Fruit fly (Drosophila melanogaster) whole organism, pupa: ENCODE results near the gene Dis3l2.

ENCODE experiments used
- CG10348 ChIP-seq: fragments of 200-800 bp; sonication (Bioruptor generic); IDR thresholded peaks from 2 replicates; pipeline ENCODE4 v1.3.6; 2022; ENCODE audit warnings: missing biosample characterization, missing genetic modification characterization
- CG12605 ChIP-seq: fragments of 200-800 bp; sonication (Bioruptor generic); IDR thresholded peaks from 2 replicates; pipeline ENCODE4 v1.3.6; 2022; ENCODE audit warnings: missing biosample characterization, missing genetic modification characterization
- CG13204 ChIP-seq: fragments of 200-800 bp; sonication (Bioruptor generic); optimal IDR thresholded peaks from 2 replicates; lab custom pipeline; 2018; ENCODE audit warnings: missing biosample characterization, mild to moderate bottlenecking, missing genetic modification characterization, moderate library complexity
- CG14655 ChIP-seq: fragments of 200-800 bp; sonication (Bioruptor generic); optimal IDR thresholded peaks from 3 replicates; lab custom pipeline; 2017; ENCODE audit warnings: mild to moderate bottlenecking, missing biosample characterization, missing genetic modification reagents, missing genetic modification characterization
- CG15710 ChIP-seq: fragments of 200-800 bp; sonication (Bioruptor generic); optimal IDR thresholded peaks from 2 replicates; lab custom pipeline; 2018; ENCODE audit warnings: missing biosample characterization, mild to moderate bottlenecking, missing genetic modification characterization, moderate library complexity
- CG17806 ChIP-seq: fragments of 200-800 bp; sonication (Bioruptor generic); optimal IDR thresholded peaks from 2 replicates; lab custom pipeline; 2018; ENCODE audit warnings: missing biosample characterization, mild to moderate bottlenecking, missing genetic modification characterization, moderate library complexity
- CG32121 ChIP-seq: fragments of 200-800 bp; sonication (Bioruptor generic); IDR thresholded peaks from 2 replicates; pipeline ENCODE4 v1.3.6; 2022; ENCODE audit warnings: missing biosample characterization, missing genetic modification characterization
- CG34367 ChIP-seq: fragments of 200-800 bp; sonication (Bioruptor generic); optimal IDR thresholded peaks from 2 replicates; lab custom pipeline; 2018; ENCODE audit warnings: missing biosample characterization, mild to moderate bottlenecking, missing genetic modification characterization
- CG4496 ChIP-seq: fragments of 200-800 bp; sonication (Bioruptor generic); IDR thresholded peaks from 3 replicates; pipeline ENCODE4 v1.3.6; 2022; ENCODE audit warnings: missing biosample characterization, missing genetic modification characterization
- CG8159 ChIP-seq: fragments of 200-800 bp; sonication (Bioruptor generic); optimal IDR thresholded peaks from 3 replicates; lab custom pipeline; 2018; ENCODE audit warnings: missing biosample characterization, mild to moderate bottlenecking, missing genetic modification characterization, moderate library complexity
- CG8301 ChIP-seq: fragments of 200-800 bp; sonication (Bioruptor generic); optimal IDR thresholded peaks from 2 replicates; lab custom pipeline; 2018; ENCODE audit warnings: missing biosample characterization, mild to moderate bottlenecking, missing genetic modification characterization
- CG9948 ChIP-seq: fragments of 200-800 bp; sonication (Bioruptor generic); optimal IDR thresholded peaks from 2 replicates; lab custom pipeline; 2018; ENCODE audit warnings: missing biosample characterization, mild to moderate bottlenecking, missing genetic modification characterization, moderate library complexity
- D1 ChIP-seq: fragments of 200-800 bp; sonication (Bioruptor generic); optimal IDR thresholded peaks from 2 replicates; lab custom pipeline; 2018; ENCODE audit warnings: missing biosample characterization, mild to moderate bottlenecking, missing genetic modification characterization, moderate library complexity
- EcR ChIP-seq: fragments of 200-800 bp; sonication (Bioruptor generic); optimal IDR thresholded peaks from 3 replicates; lab custom pipeline; 2019; ENCODE audit warnings: missing biosample characterization, missing genetic modification characterization, mild to moderate bottlenecking, moderate library complexity, missing genetic modification reagents
- Ets98B ChIP-seq: fragments of 200-800 bp; sonication (Bioruptor generic); IDR thresholded peaks from 2 replicates; pipeline ENCODE4 v1.3.6; 2022; ENCODE audit warnings: missing biosample characterization, missing genetic modification characterization
- Pif1A ChIP-seq: fragments of 200-800 bp; sonication (Bioruptor generic); optimal IDR thresholded peaks from 3 replicates; lab custom pipeline; 2016; ENCODE audit warnings: missing biosample characterization, missing genetic modification characterization
- Pif1B ChIP-seq: fragments of 200-800 bp; sonication (Bioruptor generic); optimal IDR thresholded peaks from 3 replicates; lab custom pipeline; 2016; ENCODE audit warnings: missing biosample characterization, missing genetic modification characterization
- Snoo ChIP-seq: fragments of 200-800 bp; sonication (Bioruptor generic); optimal IDR thresholded peaks from 3 replicates; lab custom pipeline; 2017; ENCODE audit warnings: missing biosample characterization, mild to moderate bottlenecking, missing genetic modification characterization, inconsistent platforms
- fd96Ca ChIP-seq: fragments of 200-800 bp; sonication (Bioruptor generic); IDR thresholded peaks from 3 replicates; pipeline ENCODE4 v1.3.6; 2022; ENCODE audit warnings: missing biosample characterization, missing genetic modification characterization
- gl ChIP-seq: fragments of 200-800 bp; sonication (Bioruptor generic); optimal IDR thresholded peaks from 2 replicates; lab custom pipeline; 2018; ENCODE audit warnings: missing biosample characterization, mild to moderate bottlenecking, missing genetic modification characterization
- rn ChIP-seq: fragments of 200-800 bp; sonication (Bioruptor generic); IDR thresholded peaks from 2 replicates; pipeline ENCODE4 v1.3.6; 2022; ENCODE audit warnings: missing biosample characterization, missing genetic modification characterization

Dis3l2 gene

DNA sequence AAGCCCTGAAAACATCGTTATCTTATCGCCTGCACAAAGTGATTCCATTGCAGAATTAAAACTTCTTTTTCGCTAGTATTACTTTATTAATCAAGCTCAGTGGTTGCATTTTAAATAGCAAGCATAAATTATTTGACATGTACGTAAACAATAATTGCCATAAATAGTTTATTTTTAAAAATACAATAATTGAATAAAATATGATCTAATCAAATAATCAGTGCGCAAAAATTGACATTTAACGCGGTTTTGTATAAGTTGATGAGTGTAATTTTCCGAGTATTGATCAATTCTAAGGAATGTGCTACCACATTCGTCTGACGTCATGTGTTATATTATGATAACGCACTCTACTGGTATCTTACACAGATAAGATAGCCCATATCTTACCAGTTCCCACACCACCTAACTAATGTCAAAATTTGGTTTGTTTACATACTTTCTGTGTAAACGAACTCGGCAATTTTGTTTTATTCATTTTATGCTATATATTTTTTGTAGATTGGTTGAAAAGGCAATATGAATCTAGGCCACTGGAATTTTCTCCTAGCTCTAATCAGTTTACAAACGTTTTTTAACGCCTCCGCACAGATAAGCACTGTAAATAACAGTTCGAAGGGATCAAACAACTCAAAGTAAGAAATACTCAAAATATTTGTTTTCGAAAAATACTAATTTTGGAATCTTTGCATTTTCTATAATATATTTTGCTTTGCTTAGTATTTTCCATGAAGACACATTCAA is 35.1 kb downstream of the Dis3l2 start, which contains the start of gene mthl14:
mthl14 (plus strand) TSS at position 10 of the 744 bp plus-strand sequence.
- TF ChIP-seq Pif1B: no peak
- TF ChIP-seq CG32121 (GFP tag; lab: Robert Waterston, UW): no peak
- TF ChIP-seq CG34367 (tag; lab: Kevin White, UChicago): no peak
- TF ChIP-seq rn (GFP tag; lab: Robert Waterston, UW): no peak
- no peak for TF ChIP-seq CG12605
- TF ChIP-seq EcR (GFP tag; lab: Kevin White, UChicago): no peak
- no peak for TF ChIP-seq CG15710 (tag; lab: Kevin White, UChicago)
- no peak for TF ChIP-seq D1 (tag; lab: Kevin White, UChicago)
- no peak for TF ChIP-seq Ets98B (GFP tag; lab: Robert Waterston, UW)
- TF ChIP-seq CG9948 (tag; lab: Kevin White, UChicago): no peak
- no peak for TF ChIP-seq Snoo (tag; lab: Kevin White, UChicago)
- no peak for TF ChIP-seq CG10348 (GFP tag; lab: Robert Waterston, UW)
- no peak for TF ChIP-seq CG13204 (GFP tag; lab: Kevin White, UChicago)
- TF ChIP-seq fd96Ca (GFP tag; lab: Robert Waterston, UW): no peak
- TF ChIP-seq CG4496 (GFP tag; lab: Robert Waterston, UW): no peak
- no peak for TF ChIP-seq CG8159 (tag; lab: Kevin White, UChicago)
- TF ChIP-seq gl (tag; lab: Kevin White, UChicago): no peak
- no peak for TF ChIP-seq CG17806 (tag; lab: Kevin White, UChicago)
- TF ChIP-seq CG14655 (GFP tag; lab: Kevin White, UChicago): no peak
- TF ChIP-seq CG8301 (tag; lab: Kevin White, UChicago): no peak

DNA sequence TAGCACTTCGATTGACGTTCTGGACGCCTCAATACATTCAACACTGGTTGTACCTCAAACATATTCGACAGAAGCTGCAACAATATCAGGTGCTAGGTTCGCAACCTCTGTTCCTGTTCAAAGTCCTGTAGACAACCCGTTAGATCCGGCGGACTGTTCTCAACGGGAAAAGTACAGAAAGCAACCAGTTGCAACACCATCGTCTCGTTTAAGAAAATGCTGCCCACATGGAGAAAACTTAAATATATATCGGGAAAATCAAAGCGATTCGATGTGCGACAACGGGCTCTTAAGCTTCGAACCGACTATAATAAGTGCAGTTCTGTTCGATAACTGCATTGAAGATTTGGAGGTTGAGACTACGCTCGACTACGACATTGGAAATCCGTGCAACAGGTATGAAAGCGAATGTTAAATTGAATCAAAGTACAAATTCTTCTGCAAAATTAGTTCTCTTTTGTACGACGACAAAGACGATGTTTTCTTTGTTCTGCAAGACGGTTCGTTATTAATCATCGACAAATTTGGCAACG is 35.8 kb downstream of the Dis3l2 start:
- TF ChIP-seq D1 (tag; lab: Kevin White, UChicago): no peak
- TF ChIP-seq gl (tag; lab: Kevin White, UChicago): no peak

DNA sequence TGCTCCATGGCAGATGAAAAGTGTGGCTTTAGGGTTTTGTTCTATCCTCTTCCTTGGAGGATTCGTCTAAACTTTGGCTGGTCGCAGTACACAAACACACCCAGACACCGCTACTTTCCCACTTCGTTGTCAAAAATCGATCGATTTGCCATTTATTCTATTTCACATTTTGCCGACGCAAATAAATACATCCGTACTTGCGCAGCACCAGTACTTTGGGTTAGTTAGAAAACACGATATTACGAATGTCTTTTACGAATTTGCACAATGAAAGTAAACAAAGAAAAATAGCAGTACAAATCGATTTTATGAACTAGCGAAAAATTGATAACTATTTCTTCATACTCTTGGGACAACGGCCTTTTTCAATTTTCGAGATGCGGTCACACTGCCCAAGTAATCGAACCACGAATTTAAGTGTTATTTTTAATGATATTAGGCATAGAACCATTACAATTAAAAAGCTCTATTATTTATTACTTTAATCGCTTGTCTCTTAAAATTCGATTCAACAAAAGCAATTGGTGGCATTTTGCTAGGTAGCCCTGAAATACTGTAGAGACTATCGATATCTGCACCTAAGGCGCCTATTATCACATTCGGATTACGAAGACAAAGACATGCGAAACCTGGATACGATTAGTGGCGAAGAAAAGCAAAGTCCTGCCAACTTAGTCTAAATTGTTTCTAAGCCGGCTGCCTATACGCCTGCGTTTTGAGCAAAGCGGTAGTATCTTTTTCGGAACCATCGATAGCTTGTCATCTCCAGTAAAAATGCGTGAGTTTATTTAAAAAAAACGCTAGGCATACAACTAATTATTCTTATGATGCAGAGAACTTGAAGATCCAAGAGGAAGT is 45.3 kb downstream of the Dis3l2 start, which contains the start of the genes DIP2 and wac:
DIP2 (minus strand) TSS at position 337 of the 858 bp plus-strand sequence.
wac (plus strand) TSS at position 559 of the 858 bp plus-strand sequence.
- no peak for TF ChIP-seq CG13204 (GFP tag; lab: Kevin White, UChicago)
- no peak for TF ChIP-seq CG4496 (GFP tag; lab: Robert Waterston, UW)
- no peak for TF ChIP-seq CG34367 (tag; lab: Kevin White, UChicago)
- TF ChIP-seq CG32121 (GFP tag; lab: Robert Waterston, UW): no peak
- peak; percentile 22 for TF ChIP-seq CG15710 (tag; lab: Kevin White, UChicago)
- TF ChIP-seq D1 (tag; lab: Kevin White, UChicago): no peak
- TF ChIP-seq CG12605: no peak
- no peak for TF ChIP-seq Pif1B
- TF ChIP-seq CG8159 (tag; lab: Kevin White, UChicago): no peak
- TF ChIP-seq EcR (GFP tag; lab: Kevin White, UChicago): peak; percentile 55
- TF ChIP-seq gl (tag; lab: Kevin White, UChicago): no peak
- TF ChIP-seq fd96Ca (GFP tag; lab: Robert Waterston, UW): peak; percentile 62; the same call in 2 of the 3 replicates
- TF ChIP-seq CG14655 (GFP tag; lab: Kevin White, UChicago): no peak
- TF ChIP-seq Snoo (tag; lab: Kevin White, UChicago): peak; percentile 39
- peak; percentile 46 for TF ChIP-seq Ets98B (GFP tag; lab: Robert Waterston, UW)
- TF ChIP-seq CG8301 (tag; lab: Kevin White, UChicago): no peak
- no peak for TF ChIP-seq CG10348 (GFP tag; lab: Robert Waterston, UW)
- TF ChIP-seq rn (GFP tag; lab: Robert Waterston, UW): peak; percentile 40; the same call in 1 of the 2 replicates
- TF ChIP-seq CG9948 (tag; lab: Kevin White, UChicago): no peak
- TF ChIP-seq CG17806 (tag; lab: Kevin White, UChicago): peak; percentile 22
- no peak for TF ChIP-seq Pif1A (GFP tag; lab: Kevin White, UChicago)

DNA sequence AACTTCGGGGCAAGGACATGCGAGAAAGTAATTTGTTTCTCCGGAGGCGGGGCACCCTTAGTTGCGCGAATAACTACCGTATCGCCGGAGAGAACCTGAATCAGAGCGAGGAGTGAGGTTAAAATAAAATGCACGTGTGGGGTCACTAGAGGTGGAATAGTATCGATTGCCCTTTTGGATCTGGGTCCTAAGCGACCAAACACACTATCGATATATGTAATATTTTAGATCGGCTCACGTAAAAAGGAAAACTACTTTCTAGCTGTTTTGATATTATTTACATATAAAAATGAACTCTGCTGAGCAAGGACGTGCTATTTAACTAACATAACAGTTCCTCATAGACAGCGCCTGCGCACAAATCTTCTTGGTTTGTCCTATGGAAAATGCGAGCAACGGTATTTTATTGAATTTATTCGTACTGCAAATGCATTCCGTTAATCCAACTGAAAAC is 50.2 kb downstream of the Dis3l2 start:
- TF ChIP-seq Pif1B (no peak), CG4496 (GFP tag; lab: Robert Waterston, UW) (0 out of 3 replicates have a peak, but pooled peaks have one; percentile 29), fd96Ca (GFP tag; lab: Robert Waterston, UW) (0 out of 3 replicates have a peak, but pooled peaks have one; percentile 16), EcR (GFP tag; lab: Kevin White, UChicago) (peak; percentile 44), CG10348 (GFP tag; lab: Robert Waterston, UW) (no peak), Ets98B (GFP tag; lab: Robert Waterston, UW) (no peak), CG12605 (no peak)
- TF ChIP-seq, all 21 proteins: peak for 3
